Worm (Caenorhabditis elegans) whole organism, late embryonic: ENCODE measurements around the gene set-16.

Experiments used
- C08G9.2 ChIP-seq: sonication (generic microtip); optimal IDR thresholded peaks from 2 replicates; lab custom pipeline; 2016; ENCODE audit warnings: mild to moderate bottlenecking, missing genetic modification characterization, moderate library complexity, missing compliant biosample characterization
- C38D4.7 ChIP-seq: fragments of 200-800 bp; sonication (Bioruptor generic); optimal IDR thresholded peaks from 2 replicates; lab custom pipeline; 2018; ENCODE audit warnings: mild to moderate bottlenecking, missing genetic modification characterization, moderate library complexity, missing compliant biosample characterization
- F13H6.1 ChIP-seq: sonication (generic microtip); optimal IDR thresholded peaks from 2 replicates; lab custom pipeline; 2016; ENCODE audit warnings: missing genetic modification characterization, missing compliant biosample characterization
- K09A11.1 ChIP-seq: sonication (generic microtip); optimal IDR thresholded peaks from 2 replicates; lab custom pipeline; 2017; ENCODE audit warnings: antibody characterized with exemption, mild to moderate bottlenecking, missing genetic modification characterization, missing compliant biosample characterization; ENCODE audit not compliant: insufficient read depth
- T23F11.4 ChIP-seq: fragments of 200-800 bp; sonication (Bioruptor generic); optimal IDR thresholded peaks from 2 replicates; lab custom pipeline; 2018; ENCODE audit warnings: mild to moderate bottlenecking, missing genetic modification characterization, missing compliant biosample characterization
- Y22D7AL.16 ChIP-seq: sonication (generic microtip); optimal IDR thresholded peaks from 2 replicates; lab custom pipeline; 2016; ENCODE audit warnings: missing genetic modification characterization, missing compliant biosample characterization
- ceh-14 ChIP-seq: sonication (generic microtip); optimal IDR thresholded peaks from 2 replicates; lab custom pipeline; 2016; ENCODE audit warnings: missing genotype, missing genetic modification characterization, missing compliant biosample characterization
- ceh-18 ChIP-seq: sonication (generic microtip); optimal IDR thresholded peaks from 2 replicates; lab custom pipeline; 2016; ENCODE audit warnings: missing genetic modification characterization, missing compliant biosample characterization
- ceh-19 ChIP-seq: fragments of 200-800 bp; sonication (Bioruptor generic); optimal IDR thresholded peaks from 2 replicates; lab custom pipeline; 2018; ENCODE audit warnings: mild to moderate bottlenecking, missing genetic modification characterization, missing compliant biosample characterization
- ceh-2 ChIP-seq: sonication (generic microtip); optimal IDR thresholded peaks from 2 replicates; lab custom pipeline; 2016; ENCODE audit warnings: missing genotype, missing genetic modification characterization, missing compliant biosample characterization
- ceh-22 ChIP-seq: sonication (generic microtip); optimal IDR thresholded peaks from 2 replicates; lab custom pipeline; 2017; ENCODE audit warnings: missing biosample characterization, missing genetic modification characterization
- ceh-24 ChIP-seq: sonication (generic microtip); optimal IDR thresholded peaks from 2 replicates; lab custom pipeline; 2016; ENCODE audit warnings: mild to moderate bottlenecking, missing genetic modification characterization, missing compliant biosample characterization
- ceh-30 ChIP-seq: fragments of 150-350 bp; optimal IDR thresholded peaks from 2 replicates; lab custom pipeline; 2014; ENCODE audit warnings: missing biosample characterization, missing genetic modification characterization
- ceh-31 ChIP-seq: sonication (generic microtip); optimal IDR thresholded peaks from 2 replicates; lab custom pipeline; 2016; ENCODE audit warnings: missing genetic modification characterization, missing compliant biosample characterization
- ceh-34 ChIP-seq: sonication (generic microtip); optimal IDR thresholded peaks from 2 replicates; lab custom pipeline; 2016; ENCODE audit warnings: mild to moderate bottlenecking, missing genetic modification characterization, missing compliant biosample characterization
- ceh-48 ChIP-seq: sonication (generic microtip); optimal IDR thresholded peaks from 2 replicates; lab custom pipeline; 2016; ENCODE audit warnings: missing genetic modification characterization, inconsistent platforms, missing compliant biosample characterization
- ceh-6 ChIP-seq: fragments of 200-800 bp; sonication (Bioruptor generic); optimal IDR thresholded peaks from 2 replicates; lab custom pipeline; 2018; ENCODE audit warnings: mild to moderate bottlenecking, missing genetic modification characterization, missing compliant biosample characterization
- ceh-9 ChIP-seq: sonication (generic microtip); optimal IDR thresholded peaks from 2 replicates; lab custom pipeline; 2016; ENCODE audit warnings: mild to moderate bottlenecking, missing genetic modification characterization, inconsistent platforms, missing compliant biosample characterization
- che-1 ChIP-seq: sonication (generic microtip); optimal IDR thresholded peaks from 2 replicates; lab custom pipeline; 2016; ENCODE audit warnings: mild to moderate bottlenecking, missing genetic modification characterization, missing compliant biosample characterization
- dmd-4 ChIP-seq: sonication (generic microtip); optimal IDR thresholded peaks from 2 replicates; lab custom pipeline; 2016; ENCODE audit warnings: borderline replicate concordance, missing genetic modification characterization, missing compliant biosample characterization
- elt-2 ChIP-seq: sonication (generic microtip); optimal IDR thresholded peaks from 2 replicates; lab custom pipeline; 2016; ENCODE audit warnings: missing genetic modification reagents, missing genetic modification characterization, missing compliant biosample characterization
- elt-4 ChIP-seq: sonication (generic microtip); optimal IDR thresholded peaks from 2 replicates; lab custom pipeline; 2016; ENCODE audit warnings: missing genetic modification characterization, missing compliant biosample characterization
- ets-4 ChIP-seq: sonication (generic microtip); optimal IDR thresholded peaks from 2 replicates; lab custom pipeline; 2016; ENCODE audit warnings: missing genetic modification characterization, missing compliant biosample characterization
- fax-1 ChIP-seq: sonication (generic microtip); optimal IDR thresholded peaks from 2 replicates; lab custom pipeline; 2016; ENCODE audit warnings: missing genotype, missing genetic modification characterization, missing compliant biosample characterization
- fkh-10 ChIP-seq: fragments of 150-350 bp; optimal IDR thresholded peaks from 2 replicates; lab custom pipeline; 2014; ENCODE audit warnings: missing biosample characterization, missing genetic modification reagents, missing genetic modification characterization
- fkh-6 ChIP-seq: sonication (generic microtip); optimal IDR thresholded peaks from 2 replicates; lab custom pipeline; 2016; ENCODE audit warnings: missing genetic modification characterization, missing compliant biosample characterization
- gmeb-2 ChIP-seq: sonication (generic microtip); optimal IDR thresholded peaks from 2 replicates; lab custom pipeline; 2016; ENCODE audit warnings: missing genetic modification characterization, inconsistent platforms, missing compliant biosample characterization
- hlh-13 ChIP-seq: fragments of 200-800 bp; sonication (Bioruptor generic); optimal IDR thresholded peaks from 2 replicates; lab custom pipeline; 2018; ENCODE audit warnings: mild to moderate bottlenecking, missing genetic modification characterization, missing compliant biosample characterization
- hlh-30 ChIP-seq: sonication (generic microtip); optimal IDR thresholded peaks from 2 replicates; lab custom pipeline; 2017; ENCODE audit warnings: antibody characterized with exemption, missing genetic modification characterization, missing compliant biosample characterization; ENCODE audit not compliant: insufficient read depth
- hlh-6 ChIP-seq: sonication (generic microtip); optimal IDR thresholded peaks from 2 replicates; lab custom pipeline; 2016; ENCODE audit warnings: missing genotype, missing genetic modification characterization, missing compliant biosample characterization
- hlh-8 ChIP-seq: sonication (generic microtip); optimal IDR thresholded peaks from 2 replicates; lab custom pipeline; 2016; ENCODE audit warnings: missing genotype, missing genetic modification characterization, missing compliant biosample characterization
- lim-6 ChIP-seq: sonication (generic microtip); optimal IDR thresholded peaks from 2 replicates; lab custom pipeline; 2016; ENCODE audit warnings: missing genetic modification characterization, missing compliant biosample characterization
- lin-11 ChIP-seq: fragments of 200-800 bp; sonication (Bioruptor generic); optimal IDR thresholded peaks from 2 replicates; lab custom pipeline; 2018; ENCODE audit warnings: mild to moderate bottlenecking, missing genetic modification characterization, missing compliant biosample characterization
- mec-3 ChIP-seq: sonication (generic microtip); optimal IDR thresholded peaks from 2 replicates; lab custom pipeline; 2016; ENCODE audit warnings: borderline replicate concordance, missing genetic modification characterization, missing compliant biosample characterization
- nfya-1 ChIP-seq: sonication (generic microtip); optimal IDR thresholded peaks from 2 replicates; lab custom pipeline; 2017; ENCODE audit warnings: missing genetic modification characterization, mild to moderate bottlenecking, missing compliant biosample characterization, antibody characterized with exemption, moderate library complexity
- nhr-11 ChIP-seq: fragments of 150-350 bp; optimal IDR thresholded peaks from 2 replicates; lab custom pipeline; 2014; ENCODE audit warnings: missing biosample characterization, missing genetic modification characterization
- odd-2 ChIP-seq: sonication (generic microtip); optimal IDR thresholded peaks from 2 replicates; lab custom pipeline; 2017; ENCODE audit warnings: antibody characterized with exemption, mild to moderate bottlenecking, missing genetic modification characterization, missing compliant biosample characterization
- pat-9 ChIP-seq: fragments of 200-800 bp; sonication (Bioruptor generic); optimal IDR thresholded peaks from 2 replicates; lab custom pipeline; 2018; ENCODE audit warnings: mild to moderate bottlenecking, missing genetic modification characterization, moderate library complexity, missing compliant biosample characterization
- pax-1 ChIP-seq: fragments of 150-350 bp; optimal IDR thresholded peaks from 2 replicates; lab custom pipeline; 2014; ENCODE audit warnings: missing biosample characterization, missing genetic modification characterization
- pha-2 ChIP-seq: sonication (generic microtip); optimal IDR thresholded peaks from 2 replicates; lab custom pipeline; 2017; ENCODE audit warnings: mild to moderate bottlenecking, missing genetic modification characterization, missing compliant biosample characterization
- pha-4 ChIP-seq: fragments of 150-350 bp; optimal IDR thresholded peaks from 2 replicates; lab custom pipeline; 2018; ENCODE audit warnings: missing biosample characterization, missing genetic modification reagents, missing genetic modification characterization
- pqm-1 ChIP-seq: sonication (generic microtip); optimal IDR thresholded peaks from 2 replicates; lab custom pipeline; 2016; ENCODE audit warnings: missing genetic modification characterization, missing compliant biosample characterization
- ref-2 ChIP-seq: sonication (generic microtip); optimal IDR thresholded peaks from 2 replicates; lab custom pipeline; 2016; ENCODE audit warnings: missing genetic modification characterization, missing compliant biosample characterization
- sdc-2 ChIP-seq: sonication (generic microtip); optimal IDR thresholded peaks from 2 replicates; lab custom pipeline; 2016; ENCODE audit warnings: missing genotype, missing genetic modification characterization, missing compliant biosample characterization
- sox-4 ChIP-seq: sonication (generic microtip); optimal IDR thresholded peaks from 2 replicates; lab custom pipeline; 2017; ENCODE audit warnings: mild to moderate bottlenecking, missing genetic modification characterization, inconsistent platforms, missing compliant biosample characterization
- ttx-3 ChIP-seq: sonication (generic microtip); optimal IDR thresholded peaks from 2 replicates; lab custom pipeline; 2016; ENCODE audit warnings: missing genetic modification reagents, missing genetic modification characterization, missing compliant biosample characterization
- unc-3 ChIP-seq, 2 experiments: fragments of 200-800 bp in 1 of 2; sonication (Bioruptor generic) in 1 of 2; sonication (generic microtip) in 1 of 2; conservative IDR thresholded peaks in 1 of 2; optimal IDR thresholded peaks in 1 of 2; 2 replicates each; pipeline versions ENCODE4 v1.3.6 to Lab custom; 2016 to 2022; ENCODE audit warnings: missing compliant biosample characterization in 2 of 2, missing genetic modification characterization in 2 of 2, missing genetic modification reagents in 1 of 2
- unc-42 ChIP-seq: sonication (generic microtip); optimal IDR thresholded peaks from 2 replicates; lab custom pipeline; 2016; ENCODE audit warnings: missing genotype, missing genetic modification characterization, missing compliant biosample characterization
- unc-55 ChIP-seq: sonication (generic microtip); optimal IDR thresholded peaks from 2 replicates; lab custom pipeline; 2017; ENCODE audit warnings: missing biosample characterization, missing genetic modification reagents, missing genetic modification characterization
- unc-86 ChIP-seq: sonication (generic microtip); optimal IDR thresholded peaks from 2 replicates; lab custom pipeline; 2016; ENCODE audit warnings: missing genetic modification characterization, missing compliant biosample characterization
- zip-5 ChIP-seq: sonication (generic microtip); optimal IDR thresholded peaks from 2 replicates; lab custom pipeline; 2016; ENCODE audit warnings: missing genetic modification characterization, missing compliant biosample characterization
- ztf-16 ChIP-seq: sonication (generic microtip); optimal IDR thresholded peaks from 2 replicates; lab custom pipeline; 2017; ENCODE audit warnings: missing genetic modification characterization, missing compliant biosample characterization

The set-16 gene

DNA sequence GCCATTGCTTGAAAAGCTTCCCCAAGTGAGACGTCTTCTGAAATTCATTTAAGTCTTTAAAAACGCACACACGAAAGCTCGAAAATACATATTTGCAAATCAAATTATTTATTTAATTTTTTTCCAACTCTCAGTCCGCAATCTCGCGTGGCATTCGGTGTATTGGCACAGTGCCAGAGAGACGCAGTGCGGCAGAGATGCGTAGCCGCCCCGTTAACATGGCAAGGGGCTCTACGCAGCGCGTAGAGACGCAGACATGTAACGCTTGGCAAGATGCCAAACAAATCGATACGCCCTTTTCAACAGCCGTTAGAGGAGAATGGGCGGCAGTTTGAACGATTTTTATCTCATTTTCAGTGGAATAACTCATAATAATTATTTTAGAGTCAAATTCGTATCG lies at the start of gene set-16, which contains the start of gene drr-2:
TSS of gene set-16 (plus strand) at position 383 of the 400 bp plus-strand sequence.
TSS of gene drr-2 (minus strand) at position 37 of the 400 bp plus-strand sequence.
- TF ChIP-seq pqm-1 (peak; percentile 66), unc-55 (GFP tag; lab: Kevin White, UChicago) (peak; percentile 94), nfya-1 (peak; percentile 97), lim-6 (tag; lab: Kevin White, UChicago) (no peak), che-1 (tag; lab: Kevin White, UChicago) (peak; percentile 20), ceh-22 (tag; lab: Kevin White, UChicago) (no peak), lin-11 (tag; lab: Kevin White, UChicago) (no peak), hlh-30 (peak; percentile 37), T23F11.4 (peak; percentile 9), sdc-2 (peak; percentile 44), nhr-11 (tag; lab: Kevin White, UChicago) (no peak), ceh-48 (tag; lab: Kevin White, UChicago) (peak; percentile 97), ttx-3 (tag; lab: Kevin White, UChicago) (peak; percentile 19), ref-2 (peak; percentile 95), ceh-6 (GFP tag; lab: Kevin White, UChicago) (peak; percentile 52), zip-5 (tag; lab: Kevin White, UChicago) (no peak), pha-2 (tag; lab: Kevin White, UChicago) (peak; percentile 60), ceh-30 (peak; percentile 93), F13H6.1 (tag; lab: Kevin White, UChicago) (peak; percentile 40), fkh-10 (GFP tag; lab: Kevin White, UChicago) (peak; percentile 43), fax-1 (tag; lab: Kevin White, UChicago) (no peak), dmd-4 (no peak), Y22D7AL.16 (tag; lab: Kevin White, UChicago) (no peak), ceh-34 (peak; percentile 87), ceh-24 (tag; lab: Kevin White, UChicago) (no peak), unc-42 (tag; lab: Kevin White, UChicago) (peak; percentile 99), K09A11.1 (tag; lab: Kevin White, UChicago) (peak; percentile 48), ets-4 (tag; lab: Kevin White, UChicago) (peak; percentile 72), ceh-18 (tag; lab: Kevin White, UChicago) (peak; percentile 91), pha-4 (tag; lab: Kevin White, UChicago) (no peak), hlh-13 (GFP tag; lab: Kevin White, UChicago) (no peak), C38D4.7 (GFP tag; lab: Kevin White, UChicago) (no peak), C08G9.2 (tag; lab: Kevin White, UChicago) (peak; percentile 62), ceh-31 (peak; percentile 90), unc-86 (tag; lab: Kevin White, UChicago) (peak; percentile 66), ceh-14 (tag; lab: Kevin White, UChicago) (peak; percentile 90), ceh-2 (tag; lab: Kevin White, UChicago) (peak; percentile 12), pat-9 (tag; lab: Kevin White, UChicago) (no peak), ztf-16 (tag; lab: Kevin White, UChicago) (peak; percentile 63), ceh-9 (tag; lab: Kevin White, UChicago) (no peak), elt-2 (peak; percentile 82), hlh-6 (tag; lab: Kevin White, UChicago) (no peak), hlh-8 (tag; lab: Kevin White, UChicago) (no peak), sox-4 (no peak), gmeb-2 (tag; lab: Kevin White, UChicago) (peak; percentile 21), mec-3 (tag; lab: Kevin White, UChicago) (no peak), fkh-6 (tag; lab: Kevin White, UChicago) (no peak), unc-3 (GFP tag; conservative IDR thresholded peaks at IDR 0.05; lab: Robert Waterston, UW) (no peak), unc-3 (tag; optimal IDR thresholded peaks at IDR 0.05; lab: Kevin White, UChicago) (peak; percentile 41), pax-1 (tag; lab: Kevin White, UChicago) (peak; percentile 91), elt-4 (no peak), ceh-19 (GFP tag; lab: Kevin White, UChicago) (peak; percentile 23), odd-2 (tag; lab: Kevin White, UChicago) (peak; percentile 10)
